Fruit fly (Drosophila melanogaster) whole organism, embryonic: ENCODE measurements around the gene nkt.

Experiments
- Antp ChIP-seq: fragments of 200-800 bp; sonication (Bioruptor generic); optimal IDR thresholded peaks from 3 replicates; lab custom pipeline; 2016; ENCODE audit warnings: missing biosample characterization, missing genetic modification characterization
- CG10543 ChIP-seq: fragments of 200-800 bp; sonication (Bioruptor generic); optimal IDR thresholded peaks from 3 replicates; lab custom pipeline; 2017; ENCODE audit warnings: missing biosample characterization, mild to moderate bottlenecking, missing genetic modification characterization, moderate library complexity
- CG10654 ChIP-seq: fragments of 200-800 bp; sonication (Bioruptor generic); optimal IDR thresholded peaks from 2 replicates; lab custom pipeline; 2016; ENCODE audit warnings: missing biosample characterization, missing genetic modification characterization
- CG13123 ChIP-seq: fragments of 200-800 bp; sonication (Bioruptor generic); optimal IDR thresholded peaks from 2 replicates; lab custom pipeline; 2016; ENCODE audit warnings: missing biosample characterization, missing genetic modification characterization
- CG14014 ChIP-seq: fragments of 200-800 bp; sonication (Bioruptor generic); IDR thresholded peaks from 2 replicates; pipeline ENCODE4 v1.3.6; 2022; ENCODE audit warnings: missing biosample characterization, missing genetic modification characterization
- CG15514 ChIP-seq: fragments of 200-800 bp; sonication (Bioruptor generic); optimal IDR thresholded peaks from 3 replicates; lab custom pipeline; 2017; ENCODE audit warnings: missing biosample characterization, missing genetic modification characterization, mild to moderate bottlenecking, moderate library complexity, missing genetic modification reagents
- CG1603 ChIP-seq: fragments of 200-800 bp; sonication (Bioruptor generic); optimal IDR thresholded peaks from 2 replicates; lab custom pipeline; 2019; ENCODE audit warnings: missing biosample characterization, mild to moderate bottlenecking, missing genetic modification characterization, moderate library complexity
- CG17361 ChIP-seq: fragments of 200-800 bp; sonication (Bioruptor generic); IDR thresholded peaks from 3 replicates; pipeline ENCODE4 v1.3.6; 2022; ENCODE audit warnings: missing biosample characterization, missing genetic modification characterization
- CG17912 ChIP-seq: fragments of 200-800 bp; sonication (Bioruptor generic); optimal IDR thresholded peaks from 2 replicates; lab custom pipeline; 2018; ENCODE audit warnings: missing biosample characterization, mild to moderate bottlenecking, missing genetic modification characterization
- CG2202 ChIP-seq: fragments of 200-800 bp; sonication (Bioruptor generic); optimal IDR thresholded peaks from 2 replicates; lab custom pipeline; 2018; ENCODE audit warnings: missing biosample characterization, mild to moderate bottlenecking, missing genetic modification characterization
- CG2678 ChIP-seq: fragments of 200-800 bp; sonication (Bioruptor generic); optimal IDR thresholded peaks from 3 replicates; lab custom pipeline; 2019; ENCODE audit warnings: missing biosample characterization, mild to moderate bottlenecking, missing genetic modification characterization, moderate library complexity
- CG30020 ChIP-seq: fragments of 200-800 bp; optimal IDR thresholded peaks from 2 replicates; lab custom pipeline; 2019; ENCODE audit warnings: missing biosample characterization, mild to moderate bottlenecking, missing genetic modification characterization, moderate library complexity
- CG32532 ChIP-seq: fragments of 200-800 bp; sonication (Bioruptor generic); IDR thresholded peaks from 2 replicates; pipeline ENCODE4 v1.3.6; 2022; ENCODE audit warnings: missing biosample characterization, missing genetic modification characterization
- CG3995 ChIP-seq: fragments of 200-800 bp; sonication (Bioruptor generic); optimal IDR thresholded peaks from 3 replicates; lab custom pipeline; 2016; ENCODE audit warnings: missing biosample characterization, missing genetic modification characterization
- CG4360 ChIP-seq: fragments of 200-800 bp; sonication (Bioruptor generic); IDR thresholded peaks from 2 replicates; pipeline ENCODE4 v1.3.6; 2022; ENCODE audit warnings: missing biosample characterization, missing genetic modification characterization
- CG4707 ChIP-seq: fragments of 200-800 bp; sonication (Bioruptor generic); optimal IDR thresholded peaks from 2 replicates; lab custom pipeline; 2018; ENCODE audit warnings: missing biosample characterization, mild to moderate bottlenecking, missing genetic modification characterization, moderate library complexity
- CG4820 ChIP-seq: fragments of 200-800 bp; sonication (Bioruptor generic); optimal IDR thresholded peaks from 3 replicates; lab custom pipeline; 2016; ENCODE audit warnings: missing biosample characterization, missing genetic modification characterization
- CG7556 ChIP-seq: fragments of 200-800 bp; sonication (Bioruptor generic); optimal IDR thresholded peaks from 2 replicates; lab custom pipeline; 2017; ENCODE audit warnings: missing biosample characterization, mild to moderate bottlenecking, missing genetic modification characterization
- CG8290 ChIP-seq, 3 experiments: fragments of 200-800 bp; sonication (Bioruptor generic); optimal IDR thresholded peaks; 2 replicates each; lab custom pipeline; 2016 to 2019; ENCODE audit warnings: missing biosample characterization in 3 of 3, missing genetic modification characterization in 3 of 3, mild to moderate bottlenecking in 2 of 3, moderate library complexity in 1 of 3
- Camta ChIP-seq: fragments of 200-800 bp; sonication (Bioruptor generic); optimal IDR thresholded peaks from 2 replicates; lab custom pipeline; 2016; ENCODE audit warnings: missing biosample characterization, missing genetic modification characterization
- CkIIα-i1 ChIP-seq: fragments of 200-800 bp; sonication (Bioruptor generic); IDR thresholded peaks from 2 replicates; pipeline ENCODE4 v1.3.6; 2022; ENCODE audit warnings: missing biosample characterization, missing genetic modification characterization
- CrebB ChIP-seq: fragments of 200-800 bp; sonication (Bioruptor generic); optimal IDR thresholded peaks from 3 replicates; lab custom pipeline; 2018; ENCODE audit warnings: missing biosample characterization, mild to moderate bottlenecking, missing genetic modification characterization
- D19A ChIP-seq: fragments of 200-800 bp; optimal IDR thresholded peaks from 3 replicates; lab custom pipeline; 2019; ENCODE audit warnings: missing biosample characterization, mild to moderate bottlenecking, missing genetic modification characterization, moderate library complexity
- Dbx ChIP-seq: fragments of 200-800 bp; sonication (Bioruptor generic); IDR thresholded peaks from 3 replicates; pipeline ENCODE4 v1.3.6; 2022; ENCODE audit warnings: missing biosample characterization, missing genetic modification characterization
- Ets65A ChIP-seq: fragments of 200-800 bp; sonication (Bioruptor generic); peaks from one replicate; lab custom pipeline; 2016; ENCODE audit warnings: missing biosample characterization, missing genetic modification characterization
- Med ChIP-seq: fragments of 200-800 bp; sonication (Bioruptor generic); peaks from one replicate; lab custom pipeline; 2016; ENCODE audit warnings: missing biosample characterization, missing genetic modification characterization, mild to moderate bottlenecking, inconsistent platforms, moderate library complexity
- Mrtf ChIP-seq: fragments of 200-800 bp; sonication (Bioruptor generic); IDR thresholded peaks from 3 replicates; pipeline ENCODE4 v1.3.6; 2022; ENCODE audit warnings: missing biosample characterization, missing genetic modification characterization
- NfI ChIP-seq: fragments of 200-800 bp; sonication (Bioruptor generic); optimal IDR thresholded peaks from 3 replicates; lab custom pipeline; 2018; ENCODE audit warnings: missing biosample characterization, mild to moderate bottlenecking, missing genetic modification characterization, moderate library complexity
- Opbp ChIP-seq: fragments of 200-800 bp; sonication (Bioruptor generic); IDR thresholded peaks from 3 replicates; pipeline ENCODE4 v1.3.6; 2022; ENCODE audit warnings: missing biosample characterization, missing genetic modification characterization; ENCODE audit not compliant: partially characterized antibody
- Stat92E ChIP-seq, 3 experiments: fragments of >200 bp in 2 of 3; fragments of 200-800 bp in 1 of 3; sonication (Bioruptor generic) in 1 of 3; optimal IDR thresholded peaks; 2 replicates each; lab custom pipeline; 2017 to 2019; ENCODE audit warnings: missing biosample characterization in 3 of 3, missing genetic modification characterization in 3 of 3, mild to moderate bottlenecking in 1 of 3, moderate library complexity in 1 of 3
- ab ChIP-seq: fragments of 200-800 bp; sonication (Bioruptor generic); optimal IDR thresholded peaks from 2 replicates; lab custom pipeline; 2016; ENCODE audit warnings: missing biosample characterization, missing genetic modification characterization
- aop ChIP-seq: fragments of 200-800 bp; sonication (Bioruptor generic); IDR thresholded peaks from 2 replicates; pipeline ENCODE4 v1.3.6; 2022; ENCODE audit warnings: missing biosample characterization, missing genetic modification characterization
- ara ChIP-seq: fragments of 200-800 bp; sonication (Bioruptor generic); IDR thresholded peaks from 2 replicates; pipeline ENCODE4 v1.3.6; 2022; ENCODE audit warnings: missing biosample characterization, missing genetic modification characterization
- ci ChIP-seq: fragments of 200-800 bp; sonication (Bioruptor generic); IDR thresholded peaks from 3 replicates; pipeline ENCODE4 v1.3.6; 2022; ENCODE audit warnings: missing biosample characterization, missing genetic modification characterization
- dmrt11E ChIP-seq: fragments of 200-800 bp; sonication (Bioruptor generic); optimal IDR thresholded peaks from 3 replicates; lab custom pipeline; 2018; ENCODE audit warnings: missing biosample characterization, mild to moderate bottlenecking, missing genetic modification characterization, moderate library complexity
- dysf ChIP-seq: fragments of 200-800 bp; sonication (Bioruptor generic); IDR thresholded peaks from 3 replicates; pipeline ENCODE4 v1.3.6; 2022; ENCODE audit warnings: missing biosample characterization, missing genetic modification characterization
- en ChIP-seq: fragments of 200-800 bp; sonication (Bioruptor generic); optimal IDR thresholded peaks from 2 replicates; lab custom pipeline; 2016; ENCODE audit warnings: missing biosample characterization, missing genetic modification characterization
- eve ChIP-seq, 2 experiments: fragments of >200 bp; optimal IDR thresholded peaks; 2 replicates each; lab custom pipeline; 2017; ENCODE audit warnings: missing biosample characterization in 2 of 2, missing genetic modification characterization in 2 of 2
- fd96Cb ChIP-seq: fragments of 200-800 bp; sonication (Bioruptor generic); optimal IDR thresholded peaks from 2 replicates; lab custom pipeline; 2018; ENCODE audit warnings: missing biosample characterization, mild to moderate bottlenecking, missing genetic modification characterization, moderate library complexity
- fru ChIP-seq: fragments of >200 bp; optimal IDR thresholded peaks from 2 replicates; lab custom pipeline; 2017
- grau ChIP-seq: fragments of 200-800 bp; optimal IDR thresholded peaks from 3 replicates; lab custom pipeline; 2019; ENCODE audit warnings: missing biosample characterization, mild to moderate bottlenecking, missing genetic modification characterization, moderate library complexity
- lilli ChIP-seq: fragments of 200-800 bp; sonication (Bioruptor generic); optimal IDR thresholded peaks from 3 replicates; lab custom pipeline; 2016; ENCODE audit warnings: missing biosample characterization, missing genetic modification characterization
- odd ChIP-seq: fragments of 200-800 bp; sonication (Bioruptor generic); optimal IDR thresholded peaks from 2 replicates; lab custom pipeline; 2017; ENCODE audit warnings: missing biosample characterization, mild to moderate bottlenecking, missing genetic modification characterization
- org-1 ChIP-seq: fragments of 200-800 bp; sonication (Bioruptor generic); optimal IDR thresholded peaks from 2 replicates; lab custom pipeline; 2017; ENCODE audit warnings: missing biosample characterization, missing genetic modification characterization
- pan ChIP-seq, 4 experiments: fragments of >200 bp in 3 of 4; fragments of 200-800 bp in 1 of 4; sonication (Bioruptor generic) in 1 of 4; optimal IDR thresholded peaks in 3 of 4; IDR thresholded peaks in 1 of 4; 2 replicates each; pipeline versions ENCODE4 v1.3.6 to Lab custom; 2017 to 2022; ENCODE audit warnings: missing biosample characterization in 2 of 4, missing genetic modification characterization in 2 of 4, mixed read lengths in 1 of 4
- pho ChIP-seq: fragments of 200-800 bp; sonication (Bioruptor generic); optimal IDR thresholded peaks from 2 replicates; lab custom pipeline; 2016; ENCODE audit warnings: missing biosample characterization, missing genetic modification characterization
- scrt ChIP-seq: fragments of 200-800 bp; sonication (Bioruptor generic); optimal IDR thresholded peaks from 2 replicates; lab custom pipeline; 2018; ENCODE audit warnings: missing biosample characterization, mild to moderate bottlenecking, missing genetic modification characterization, moderate library complexity
- seq ChIP-seq: fragments of 200-800 bp; sonication (Bioruptor generic); IDR thresholded peaks from 2 replicates; pipeline ENCODE4 v1.3.6; 2022; ENCODE audit warnings: missing biosample characterization, missing genetic modification characterization
- stc ChIP-seq: fragments of 200-800 bp; sonication (Bioruptor generic); IDR thresholded peaks from 2 replicates; pipeline ENCODE4 v1.3.6; 2022; ENCODE audit warnings: missing biosample characterization, missing genetic modification characterization
- tx ChIP-seq: fragments of 200-800 bp; sonication (Bioruptor generic); optimal IDR thresholded peaks from 2 replicates; lab custom pipeline; 2016; ENCODE audit warnings: missing biosample characterization, missing genetic modification characterization
- zf30C ChIP-seq: fragments of 200-800 bp; sonication (Bioruptor generic); optimal IDR thresholded peaks from 3 replicates; lab custom pipeline; 2018; ENCODE audit warnings: missing biosample characterization, mild to moderate bottlenecking, missing genetic modification characterization

Gene nkt

dm6 chr3L:11248303-11248702 lies 47.2 kb downstream of the nkt start:
- TF ChIP-seq Med (GFP tag; lab: Kevin White, UChicago), result peak; percentile 70
- peak; percentile 35; the same call in 1 of the 2 replicates for TF ChIP-seq CG14014 (GFP tag; lab: Robert Waterston, UW)
- TF ChIP-seq org-1 (GFP tag; lab: Kevin White, UChicago), result no peak
- TF ChIP-seq CG4820, result no peak
- no peak for TF ChIP-seq pho
- peak; percentile 83 for TF ChIP-seq ci
- TF ChIP-seq Opbp, result 0 out of 3 replicates have a peak, but pooled peaks have one; percentile 20
- no peak for TF ChIP-seq fd96Cb (tag; lab: Kevin White, UChicago)
- no peak for TF ChIP-seq CG30020 (tag; lab: Kevin White, UChicago)
- peak; percentile 22 for TF ChIP-seq grau (tag; lab: Kevin White, UChicago)
- TF ChIP-seq CG4360 (GFP tag; lab: Robert Waterston, UW), result no peak
- TF ChIP-seq fru (lab: Kevin White, UChicago), result no peak
- TF ChIP-seq dmrt11E (tag; lab: Kevin White, UChicago), result no peak
- TF ChIP-seq Stat92E (GFP tag; optimal IDR thresholded peaks at IDR 0.05; lab: Kevin White, UChicago), result no peak
- no peak for TF ChIP-seq CG2202 (tag; lab: Kevin White, UChicago)
- no peak for TF ChIP-seq CG1603 (tag; lab: Kevin White, UChicago)
- TF ChIP-seq CG32532 (GFP tag; lab: Robert Waterston, UW), result peak; percentile 56; the same call in 1 of the 2 replicates
- TF ChIP-seq CG10654 (GFP tag; lab: Kevin White, UChicago), result no peak
- peak; percentile 10 for TF ChIP-seq NfI (GFP tag; lab: Kevin White, UChicago)
- TF ChIP-seq en (GFP tag; lab: Kevin White, UChicago), result no peak
- TF ChIP-seq CG2678 (tag; lab: Kevin White, UChicago), result peak; percentile 27
- no peak for TF ChIP-seq CG4707
- peak; percentile 9 for TF ChIP-seq lilli (GFP tag; lab: Kevin White, UChicago)
- no peak for TF ChIP-seq tx (GFP tag; lab: Kevin White, UChicago)
- TF ChIP-seq ara, result no peak
- TF ChIP-seq Antp (GFP tag; lab: Kevin White, UChicago), result no peak
- TF ChIP-seq pan (optimal IDR thresholded peaks at IDR 0.05; lab: Kevin White, UChicago), result no peak
- peak in 1 of 2 experiments; percentile 36 for TF ChIP-seq pan (GFP tag; optimal IDR thresholded peaks at IDR 0.05 in 1 of 2, IDR thresholded peaks at IDR 0.05 in 1 of 2)
- no peak for TF ChIP-seq CkIIα-i1 (GFP tag; lab: Robert Waterston, UW)
- no peak for TF ChIP-seq CG3995 (GFP tag; lab: Kevin White, UChicago)
- peak; percentile 18; the same call in 2 of the 3 replicates for TF ChIP-seq Dbx (GFP tag; lab: Robert Waterston, UW)
- no peak for TF ChIP-seq aop (GFP tag; lab: Robert Waterston, UW)
- TF ChIP-seq zf30C, result peak; percentile 32
- no peak for TF ChIP-seq CG13123
- no peak for TF ChIP-seq Camta (GFP tag; lab: Kevin White, UChicago)
- no peak for TF ChIP-seq CrebB (tag; lab: Kevin White, UChicago)
- TF ChIP-seq seq (GFP tag; lab: Robert Waterston, UW), result no peak
- TF ChIP-seq ab (GFP tag; lab: Kevin White, UChicago), result no peak
- TF ChIP-seq D19A, result peak; percentile 35
- peak; percentile 21; the same call in 1 of the 3 replicates for TF ChIP-seq dysf (GFP tag; lab: Robert Waterston, UW)
- 0 out of 3 replicates have a peak, but pooled peaks have one; percentile 11 for TF ChIP-seq CG17361 (GFP tag; lab: Robert Waterston, UW)
- peak; percentile 29; the same call in 1 of the 2 replicates for TF ChIP-seq stc (GFP tag; lab: Robert Waterston, UW)
- peak; percentile 15 for TF ChIP-seq CG15514 (GFP tag; lab: Kevin White, UChicago)
- no peak for TF ChIP-seq odd (GFP tag; lab: Kevin White, UChicago)
- no peak for TF ChIP-seq Ets65A (GFP tag; lab: Kevin White, UChicago)
- TF ChIP-seq scrt (GFP tag; lab: Kevin White, UChicago), result peak; percentile 30
- TF ChIP-seq CG7556, result no peak
- TF ChIP-seq CG8290 (GFP tag; optimal IDR thresholded peaks at IDR 0.05; lab: Kevin White, UChicago), result no peak
- peak in 1 of 2 experiments; percentile 36 for TF ChIP-seq CG8290 (tag; optimal IDR thresholded peaks at IDR 0.05; lab: Kevin White, UChicago)
- peak; percentile 18 for TF ChIP-seq CG17912 (GFP tag; lab: Kevin White, UChicago)
- TF ChIP-seq CG10543 (GFP tag; lab: Kevin White, UChicago), result no peak
- TF ChIP-seq eve (GFP tag; optimal IDR thresholded peaks at IDR 0.05; lab: Kevin White, UChicago), result no peak
- no peak for TF ChIP-seq Mrtf (GFP tag; lab: Robert Waterston, UW)
